Fruit fly (Drosophila melanogaster) whole organism, prepupa: ENCODE data around the gene TwdlT.

Experiments used
- Blimp-1 ChIP-seq: fragments of 200-800 bp; sonication (Bioruptor generic); optimal IDR thresholded peaks from 3 replicates; lab custom pipeline; 2017; ENCODE audit warnings: missing biosample characterization, missing genetic modification characterization, mild to moderate bottlenecking, moderate library complexity, missing genetic modification reagents
- CG10631 ChIP-seq: fragments of 200-800 bp; sonication (Bioruptor generic); optimal IDR thresholded peaks from 2 replicates; lab custom pipeline; 2016; ENCODE audit warnings: missing biosample characterization, missing genetic modification characterization
- CG10669 ChIP-seq: fragments of 200-800 bp; sonication (Bioruptor generic); optimal IDR thresholded peaks from 3 replicates; lab custom pipeline; 2018; ENCODE audit warnings: missing biosample characterization, mild to moderate bottlenecking, missing genetic modification characterization, moderate library complexity
- CG11294 ChIP-seq: fragments of 200-800 bp; sonication (Bioruptor generic); IDR thresholded peaks from 2 replicates; pipeline ENCODE4 v1.3.6; 2022; ENCODE audit warnings: missing biosample characterization, missing genetic modification characterization
- CG11762 ChIP-seq: fragments of 200-800 bp; sonication (Bioruptor generic); optimal IDR thresholded peaks from 3 replicates; lab custom pipeline; 2016; ENCODE audit warnings: missing biosample characterization, missing genetic modification characterization; ENCODE audit not compliant: insufficient read depth
- CG11902 ChIP-seq: fragments of 200-800 bp; sonication (Bioruptor generic); optimal IDR thresholded peaks from 3 replicates; lab custom pipeline; 2016; ENCODE audit warnings: missing biosample characterization, missing genetic modification characterization
- CG15336 ChIP-seq: fragments of 200-800 bp; sonication (Bioruptor generic); IDR thresholded peaks from 2 replicates; pipeline ENCODE4 v1.3.6; 2022; ENCODE audit warnings: missing biosample characterization, missing genetic modification characterization
- CG16779 ChIP-seq: fragments of 200-800 bp; sonication (Bioruptor generic); optimal IDR thresholded peaks from 3 replicates; lab custom pipeline; 2017; ENCODE audit warnings: missing biosample characterization, mild to moderate bottlenecking, missing genetic modification characterization
- CG3032 ChIP-seq: fragments of 200-800 bp; optimal IDR thresholded peaks from 2 replicates; lab custom pipeline; 2019; ENCODE audit warnings: missing biosample characterization, mild to moderate bottlenecking, missing genetic modification characterization, moderate library complexity
- CG31627 ChIP-seq: fragments of 200-800 bp; sonication (Bioruptor generic); optimal IDR thresholded peaks from 3 replicates; lab custom pipeline; 2016; ENCODE audit warnings: missing biosample characterization, missing genetic modification characterization
- CG32006 ChIP-seq: fragments of 200-800 bp; sonication (Bioruptor generic); optimal IDR thresholded peaks from 3 replicates; lab custom pipeline; 2017; ENCODE audit warnings: missing biosample characterization, mild to moderate bottlenecking, missing genetic modification characterization
- CG34406 ChIP-seq: fragments of 200-800 bp; sonication (Bioruptor generic); optimal IDR thresholded peaks from 3 replicates; lab custom pipeline; 2016; ENCODE audit warnings: missing biosample characterization, missing genetic modification characterization
- CG3919 ChIP-seq: fragments of 200-800 bp; sonication (Bioruptor generic); optimal IDR thresholded peaks from 3 replicates; lab custom pipeline; 2016; ENCODE audit warnings: missing biosample characterization, missing genetic modification characterization
- CG4318 ChIP-seq: fragments of 200-800 bp; sonication (Bioruptor generic); optimal IDR thresholded peaks from 3 replicates; lab custom pipeline; 2017; ENCODE audit warnings: missing biosample characterization, mild to moderate bottlenecking, missing genetic modification characterization
- CG6163 ChIP-seq: fragments of 200-800 bp; sonication (Bioruptor generic); IDR thresholded peaks from 3 replicates; pipeline ENCODE4 v1.3.6; 2022; ENCODE audit warnings: missing biosample characterization, missing genetic modification characterization
- CG6276 ChIP-seq: fragments of 200-800 bp; sonication (Bioruptor generic); optimal IDR thresholded peaks from 2 replicates; lab custom pipeline; 2017; ENCODE audit warnings: missing biosample characterization, mild to moderate bottlenecking, missing genetic modification characterization
- CG6854 ChIP-seq: fragments of 200-800 bp; sonication (Bioruptor generic); optimal IDR thresholded peaks from 2 replicates; lab custom pipeline; 2017; ENCODE audit warnings: missing biosample characterization, mild to moderate bottlenecking, missing genetic modification characterization
- CG7368 ChIP-seq: fragments of 200-800 bp; sonication (Bioruptor generic); optimal IDR thresholded peaks from 3 replicates; lab custom pipeline; 2016; ENCODE audit warnings: missing biosample characterization, missing genetic modification characterization
- CG8119 ChIP-seq: fragments of 200-800 bp; sonication (Bioruptor generic); IDR thresholded peaks from 3 replicates; pipeline ENCODE4 v1.3.6; 2022; ENCODE audit warnings: missing biosample characterization, missing genetic modification characterization
- CG8319 ChIP-seq: fragments of 200-800 bp; sonication (Bioruptor generic); optimal IDR thresholded peaks from 3 replicates; lab custom pipeline; 2016; ENCODE audit warnings: missing biosample characterization, missing genetic modification characterization
- CG8632 ChIP-seq: fragments of 200-800 bp; sonication (Bioruptor generic); optimal IDR thresholded peaks from 3 replicates; lab custom pipeline; 2016; ENCODE audit warnings: missing biosample characterization, missing genetic modification characterization
- Eip75B ChIP-seq: fragments of 200-800 bp; sonication (Bioruptor generic); optimal IDR thresholded peaks from 3 replicates; lab custom pipeline; 2016; ENCODE audit warnings: missing biosample characterization, missing genetic modification characterization
- Eip78C ChIP-seq: fragments of 200-800 bp; sonication (Bioruptor generic); peaks from one replicate; lab custom pipeline; 2016; ENCODE audit warnings: missing biosample characterization, missing genetic modification characterization
- Ets21C ChIP-seq: fragments of 200-800 bp; sonication (Bioruptor generic); optimal IDR thresholded peaks from 3 replicates; lab custom pipeline; 2016; ENCODE audit warnings: missing biosample characterization, missing genetic modification characterization
- Gug ChIP-seq: fragments of 200-800 bp; sonication (Bioruptor generic); IDR thresholded peaks from 2 replicates; pipeline ENCODE4 v1.3.6; 2022; ENCODE audit warnings: missing biosample characterization, missing genetic modification characterization
- Hr38 ChIP-seq: sonication (Bioruptor generic); optimal IDR thresholded peaks from 2 replicates; lab custom pipeline; 2016; ENCODE audit warnings: missing biosample characterization, missing genetic modification characterization
- Lpt ChIP-seq: fragments of 200-800 bp; sonication (Bioruptor generic); optimal IDR thresholded peaks from 3 replicates; lab custom pipeline; 2016; ENCODE audit warnings: missing biosample characterization, missing genetic modification characterization
- Smox ChIP-seq: fragments of 200-800 bp; sonication (Bioruptor generic); optimal IDR thresholded peaks from 3 replicates; lab custom pipeline; 2016; ENCODE audit warnings: missing biosample characterization, missing genetic modification characterization
- Sox102F ChIP-seq: fragments of 200-800 bp; sonication (Bioruptor generic); optimal IDR thresholded peaks from 2 replicates; lab custom pipeline; 2016; ENCODE audit warnings: missing biosample characterization, mild to moderate bottlenecking, missing genetic modification characterization
- Sox15 ChIP-seq: fragments of 200-800 bp; sonication (Bioruptor generic); optimal IDR thresholded peaks from 3 replicates; lab custom pipeline; 2016; ENCODE audit warnings: missing biosample characterization, missing genetic modification characterization
- acj6 ChIP-seq: fragments of 200-800 bp; sonication (Bioruptor generic); optimal IDR thresholded peaks from 3 replicates; lab custom pipeline; 2016; ENCODE audit warnings: missing biosample characterization, missing genetic modification characterization
- cyc ChIP-seq: fragments of 200-800 bp; sonication (Bioruptor generic); optimal IDR thresholded peaks from 3 replicates; lab custom pipeline; 2016; ENCODE audit warnings: missing biosample characterization, missing genetic modification characterization
- dac ChIP-seq: fragments of 200-800 bp; sonication (Bioruptor generic); optimal IDR thresholded peaks from 2 replicates; lab custom pipeline; 2017; ENCODE audit warnings: missing biosample characterization, mild to moderate bottlenecking, missing genetic modification characterization
- eg ChIP-seq: fragments of 200-800 bp; sonication (Bioruptor generic); IDR thresholded peaks from 3 replicates; pipeline ENCODE4 v1.3.6; 2022; ENCODE audit warnings: missing biosample characterization, missing genetic modification characterization
- esn ChIP-seq: fragments of 200-800 bp; sonication (Bioruptor generic); optimal IDR thresholded peaks from 2 replicates; lab custom pipeline; 2016; ENCODE audit warnings: missing biosample characterization, mild to moderate bottlenecking, missing genetic modification characterization, moderate library complexity
- fd59A ChIP-seq: fragments of 200-800 bp; sonication (Bioruptor generic); optimal IDR thresholded peaks from 2 replicates; lab custom pipeline; 2017; ENCODE audit warnings: missing biosample characterization, mild to moderate bottlenecking, missing genetic modification characterization, missing genetic modification reagents
- fkh ChIP-seq: fragments of 200-800 bp; sonication (Bioruptor generic); optimal IDR thresholded peaks from 3 replicates; lab custom pipeline; 2017; ENCODE audit warnings: missing biosample characterization, mild to moderate bottlenecking, missing genetic modification characterization, moderate library complexity
- lz ChIP-seq: fragments of 200-800 bp; sonication (Bioruptor generic); optimal IDR thresholded peaks from 3 replicates; lab custom pipeline; 2016; ENCODE audit warnings: missing biosample characterization, missing genetic modification characterization
- net ChIP-seq: fragments of 200-800 bp; sonication (Bioruptor generic); optimal IDR thresholded peaks from 3 replicates; lab custom pipeline; 2016; ENCODE audit warnings: missing biosample characterization, missing genetic modification characterization
- pdm3 ChIP-seq: fragments of 200-800 bp; sonication (Bioruptor generic); optimal IDR thresholded peaks from 3 replicates; lab custom pipeline; 2016; ENCODE audit warnings: missing biosample characterization, missing genetic modification characterization
- salr ChIP-seq, 2 experiments: fragments of 200-800 bp; sonication (Bioruptor generic); optimal IDR thresholded peaks; 3 replicates each; lab custom pipeline; 2016 to 2018; ENCODE audit warnings: missing biosample characterization in 2 of 2, missing genetic modification characterization in 2 of 2, mild to moderate bottlenecking in 1 of 2
- spab ChIP-seq: fragments of 200-800 bp; sonication (Bioruptor generic); optimal IDR thresholded peaks from 2 replicates; lab custom pipeline; 2017; ENCODE audit warnings: missing biosample characterization, mild to moderate bottlenecking, missing genetic modification characterization, missing genetic modification reagents
- ss ChIP-seq, 2 experiments: fragments of 200-800 bp; sonication (Bioruptor generic); optimal IDR thresholded peaks; 2 replicates in 1 of 2; 3 replicates in 1 of 2; lab custom pipeline; 2017 to 2018; ENCODE audit warnings: mild to moderate bottlenecking in 2 of 2, missing biosample characterization in 2 of 2, missing genetic modification characterization in 2 of 2, moderate library complexity in 1 of 2
- topi ChIP-seq: fragments of 200-800 bp; sonication (Bioruptor generic); optimal IDR thresholded peaks from 3 replicates; lab custom pipeline; 2016; ENCODE audit warnings: missing biosample characterization, missing genetic modification characterization
- vri ChIP-seq: fragments of 200-800 bp; sonication (Bioruptor generic); optimal IDR thresholded peaks from 3 replicates; lab custom pipeline; 2016; ENCODE audit warnings: missing biosample characterization, mild to moderate bottlenecking, missing genetic modification characterization

The TwdlT gene

dm6 chr3R:27091106-27091505, 42.1 kb downstream of the TwdlT start, which contains the start of gene Cpr97Eb:
Gene Cpr97Eb (minus strand): TSS chr3R:27091130.
- TF ChIP-seq Eip78C (GFP tag; lab: Kevin White, UChicago) (peak; percentile 18), CG8119 (GFP tag; lab: Robert Waterston, UW) (no peak), CG32006 (GFP tag; lab: Kevin White, UChicago) (no peak), CG3032 (tag; lab: Kevin White, UChicago) (no peak), CG8632 (GFP tag; lab: Kevin White, UChicago) (no peak), CG11294 (GFP tag; lab: Robert Waterston, UW) (no peak), CG34406 (GFP tag; lab: Kevin White, UChicago) (no peak), CG6854 (GFP tag; lab: Kevin White, UChicago) (no peak), topi (GFP tag; lab: Kevin White, UChicago) (no peak), eg (GFP tag; lab: Robert Waterston, UW) (0 out of 3 replicates have a peak, but pooled peaks have one; percentile 21), CG3919 (GFP tag; lab: Kevin White, UChicago) (no peak), CG31627 (GFP tag; lab: Kevin White, UChicago) (no peak), Sox15 (GFP tag; lab: Kevin White, UChicago) (no peak), Ets21C (GFP tag; lab: Kevin White, UChicago) (no peak), CG10669 (GFP tag; lab: Kevin White, UChicago) (no peak), CG4318 (GFP tag; lab: Kevin White, UChicago) (no peak), Gug (no peak), Eip75B (GFP tag; lab: Kevin White, UChicago) (peak; percentile 42), cyc (GFP tag; lab: Kevin White, UChicago) (no peak), fd59A (GFP tag; lab: Kevin White, UChicago) (no peak), CG10631 (no peak), Hr38 (GFP tag; lab: Kevin White, UChicago) (no peak), Blimp-1 (GFP tag; lab: Kevin White, UChicago) (peak; percentile 84), fkh (GFP tag; lab: Kevin White, UChicago) (no peak), CG6163 (GFP tag; lab: Robert Waterston, UW) (peak; percentile 54; the same call in 2 of the 3 replicates), CG11902 (GFP tag; lab: Kevin White, UChicago) (no peak), acj6 (GFP tag; lab: Kevin White, UChicago) (no peak), CG8319 (GFP tag; lab: Kevin White, UChicago) (no peak), CG7368 (GFP tag; lab: Kevin White, UChicago) (no peak), Lpt (GFP tag; lab: Kevin White, UChicago) (peak; percentile 25), dac (no peak), vri (no peak), spab (GFP tag; lab: Kevin White, UChicago) (no peak), CG15336 (GFP tag; lab: Robert Waterston, UW) (no peak), esn (GFP tag; lab: Kevin White, UChicago) (no peak), Smox (GFP tag; lab: Kevin White, UChicago) (no peak), pdm3 (GFP tag; lab: Kevin White, UChicago) (no peak), ss (GFP tag; optimal IDR thresholded peaks at IDR 0.05; lab: Kevin White, UChicago) (peak in 1 of 2 experiments; percentile 43), CG6276 (GFP tag; lab: Kevin White, UChicago) (no peak), CG11762 (GFP tag; lab: Kevin White, UChicago) (no peak), net (no peak), CG16779 (no peak), salr (GFP tag; optimal IDR thresholded peaks at IDR 0.05; lab: Kevin White, UChicago) (no peak), lz (no peak), Sox102F (GFP tag; lab: Kevin White, UChicago) (no peak)
